Worm (Caenorhabditis elegans): ENCODE data around the gene C08B6.11.

DNA sequence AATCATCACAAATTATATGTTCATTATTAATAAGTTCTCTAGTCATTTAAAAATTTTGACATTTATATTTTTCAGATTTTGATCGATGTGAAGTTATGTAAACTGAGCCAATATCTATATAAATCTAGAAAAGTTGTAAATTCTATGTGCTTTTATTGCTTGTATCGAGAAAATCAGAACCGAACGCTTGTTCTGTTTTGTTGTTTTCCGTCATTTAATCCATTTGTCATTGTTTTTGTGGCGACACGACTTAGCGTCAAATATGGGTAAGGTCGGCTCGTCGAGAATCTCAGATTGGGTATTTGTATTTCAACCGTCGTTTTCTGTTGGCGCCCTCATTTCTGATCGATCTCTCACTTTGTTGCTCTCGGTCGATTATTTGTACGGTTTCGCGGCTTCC, 6.9 kb downstream of the C08B6.11 start, which contains the start of gene cht-5:
- TF ChIP-seq sptf-1 (tag; optimal IDR thresholded peaks at IDR 0.05) (no peak), jun-1 (tag; optimal IDR thresholded peaks at IDR 0.05) (no peak), ets-5 (GFP tag; IDR thresholded peaks at IDR 0.05) (no peak), snpc-4 (tag; optimal IDR thresholded peaks at IDR 0.05) (no peak), lin-39 (tag; optimal IDR thresholded peaks at IDR 0.05) (no peak), grh-1 (GFP tag; IDR thresholded peaks at IDR 0.05) (no peak), mab-9 (GFP tag; IDR thresholded peaks at IDR 0.05) (no peak), nhr-76 (tag; optimal IDR thresholded peaks at IDR 0.05) (no peak), mep-1 (tag; optimal IDR thresholded peaks at IDR 0.05) (no peak), hlh-4 (tag; optimal IDR thresholded peaks at IDR 0.05) (no peak), ztf-11 (tag; optimal IDR thresholded peaks at IDR 0.05) (no peak), ama-1 (optimal IDR thresholded peaks at IDR 0.05) (no peak), fkh-8 (tag; optimal IDR thresholded peaks at IDR 0.05) (no peak), nhr-237 (tag; optimal IDR thresholded peaks at IDR 0.05) (no peak)
